Worm (Caenorhabditis elegans): ENCODE data around the gene C32D5.12.

DNA sequence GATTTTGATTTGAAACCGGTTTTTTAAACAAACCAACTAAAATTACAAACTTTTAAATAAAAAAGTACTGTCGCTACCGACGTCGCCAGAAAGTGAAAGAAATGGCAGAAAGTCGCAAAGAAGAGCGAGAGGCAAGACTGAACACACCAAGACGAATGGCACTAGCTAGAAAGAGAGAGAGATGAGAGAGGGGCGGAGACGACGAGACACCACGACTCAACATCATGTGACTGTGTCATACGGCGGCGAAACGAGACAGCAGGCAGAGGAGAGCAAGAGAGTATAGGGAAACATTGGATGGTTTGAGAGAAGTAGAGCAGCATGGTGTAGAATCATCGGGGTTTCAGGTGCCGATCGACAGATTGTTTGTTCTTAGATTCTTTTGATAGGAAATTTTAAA, 10.4 kb downstream of the C32D5.12 start:
- TF ChIP-seq hlh-6 (tag; optimal IDR thresholded peaks at IDR 0.05) (no peak), ama-1 (optimal IDR thresholded peaks at IDR 0.05) (peak; percentile 72), fax-1 (tag; optimal IDR thresholded peaks at IDR 0.05) (no peak)
